Worm (Caenorhabditis elegans): Measurements from ENCODE around the gene glt-6.

glt-6 gene

DNA sequence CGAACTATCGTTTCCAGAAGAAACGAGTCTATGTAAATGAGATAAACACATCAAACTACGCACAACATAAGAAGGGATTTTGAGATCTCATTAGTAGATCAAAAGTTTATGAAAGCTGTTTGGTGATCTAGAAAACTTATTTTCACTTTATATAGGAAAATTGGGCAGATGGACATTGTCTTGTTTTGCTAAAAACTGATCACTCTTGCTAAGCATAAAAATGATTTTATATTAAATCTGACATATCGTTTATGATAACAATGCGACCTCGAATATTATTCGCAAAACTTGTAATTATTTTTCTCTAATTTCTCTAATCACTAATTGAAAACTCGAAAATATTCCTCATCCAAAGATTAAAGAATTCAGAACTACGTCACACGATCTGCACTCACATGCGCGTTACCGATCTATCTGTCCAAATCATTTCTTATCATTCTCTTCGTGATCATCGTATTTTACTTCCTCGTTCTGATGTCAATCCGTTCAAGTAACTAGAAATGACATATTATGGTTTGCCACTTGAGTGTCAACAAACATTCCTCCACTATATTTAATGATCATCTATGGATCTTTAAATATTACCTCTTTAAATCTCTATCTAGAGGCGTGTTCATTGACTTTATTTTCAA lies 33.5 kb upstream of the glt-6 start, which contains the start of gene F55G1.7:
Gene F55G1.7, minus strand, starts transcription at position 51 of the 632 bp plus-strand sequence.
- TF ChIP-seq hmg-4 (GFP tag; optimal IDR thresholded peaks at IDR 0.05) (no peak), B0310.2 (tag; optimal IDR thresholded peaks at IDR 0.05) (no peak), ceh-36 (tag; optimal IDR thresholded peaks at IDR 0.05) (no peak), tra-4 (tag; optimal IDR thresholded peaks at IDR 0.05) (no peak), hmbx-1 (tag; optimal IDR thresholded peaks at IDR 0.05) (no peak), pes-1 (GFP tag; IDR thresholded peaks at IDR 0.05) (no peak), ets-7 (tag; optimal IDR thresholded peaks at IDR 0.05) (no peak), scrt-1 (GFP tag; IDR thresholded peaks at IDR 0.05) (no peak), aly-1 (tag; optimal IDR thresholded peaks at IDR 0.05) (no peak), tbx-11 (GFP tag; IDR thresholded peaks at IDR 0.05) (no peak), ceh-13 (GFP tag; optimal IDR thresholded peaks at IDR 0.05) (no peak), flt-1 (GFP tag; IDR thresholded peaks at IDR 0.05) (no peak)

ce11 chrIV:7473159-7473649 lies 30.2 kb upstream of the glt-6 start, which contains the start of the genes plk-3 and F55G1.6:
plk-3 (minus strand) TSS chrIV:7473209.
F55G1.6 (plus strand) TSS chrIV:7473517.
- TF ChIP-seq ets-7 (tag; optimal IDR thresholded peaks at IDR 0.05) (no peak), hmbx-1 (tag; optimal IDR thresholded peaks at IDR 0.05) (no peak), hnd-1 (tag; optimal IDR thresholded peaks at IDR 0.05) (no peak), ceh-36 (tag; optimal IDR thresholded peaks at IDR 0.05) (no peak), aly-1 (tag; optimal IDR thresholded peaks at IDR 0.05) (no peak), ceh-13 (GFP tag; optimal IDR thresholded peaks at IDR 0.05) (no peak), B0310.2 (tag; optimal IDR thresholded peaks at IDR 0.05) (no peak), tbx-11 (GFP tag; IDR thresholded peaks at IDR 0.05) (no peak)

DNA sequence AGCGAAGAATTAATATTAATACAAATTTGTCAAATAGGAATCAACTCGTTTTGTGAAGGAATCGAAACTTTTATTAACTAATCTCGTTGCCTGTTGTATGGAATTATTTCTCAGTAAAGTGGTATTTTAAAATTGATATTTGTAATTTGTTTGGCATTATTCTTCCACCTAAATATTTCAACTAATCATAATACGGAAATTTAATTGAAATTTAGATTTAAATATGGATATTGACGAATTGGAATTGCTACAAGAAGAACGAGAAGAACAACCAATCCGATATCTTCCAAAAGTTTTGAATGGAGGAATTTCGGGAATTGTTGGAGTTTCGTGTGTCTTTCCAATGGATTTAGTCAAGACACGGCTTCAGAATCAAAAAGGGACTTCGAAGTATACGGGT lies 28.6 kb upstream of the glt-6 start, which contains the start of gene slc-25A18.2:
Gene slc-25A18.2, plus strand, starts transcription at position 216 of the 400 bp plus-strand sequence.
- TF ChIP-seq ceh-13 (GFP tag; optimal IDR thresholded peaks at IDR 0.05) (no peak), B0310.2 (tag; optimal IDR thresholded peaks at IDR 0.05) (no peak), ceh-36 (tag; optimal IDR thresholded peaks at IDR 0.05) (no peak), tbx-11 (GFP tag; IDR thresholded peaks at IDR 0.05) (no peak), pes-1 (GFP tag; IDR thresholded peaks at IDR 0.05) (no peak), ets-7 (tag; optimal IDR thresholded peaks at IDR 0.05) (no peak), aly-1 (tag; optimal IDR thresholded peaks at IDR 0.05) (no peak), ama-1 (optimal IDR thresholded peaks at IDR 0.05) (no peak), hnd-1 (tag; optimal IDR thresholded peaks at IDR 0.05) (no peak), hmg-4 (GFP tag; optimal IDR thresholded peaks at IDR 0.05) (no peak), tbx-37 (GFP tag; conservative IDR thresholded peaks at IDR 0.05) (no peak), scrt-1 (GFP tag; IDR thresholded peaks at IDR 0.05) (no peak), sea-1 (GFP tag; conservative IDR thresholded peaks at IDR 0.05) (no peak)

ce11 chrIV:7477197-7477596 lies 26.2 kb upstream of the glt-6 start, which contains the start of gene pycr-4:
pycr-4 (minus strand) TSS chrIV:7477297.
- TF ChIP-seq pes-1 (GFP tag; IDR thresholded peaks at IDR 0.05) (no peak), ets-7 (tag; optimal IDR thresholded peaks at IDR 0.05) (no peak), tra-4 (tag; optimal IDR thresholded peaks at IDR 0.05) (no peak), hnd-1 (tag; optimal IDR thresholded peaks at IDR 0.05) (no peak), F13C5.2 (tag; optimal IDR thresholded peaks at IDR 0.05) (no peak), ceh-36 (tag; optimal IDR thresholded peaks at IDR 0.05) (no peak), tbx-37 (GFP tag; conservative IDR thresholded peaks at IDR 0.05) (no peak), hmbx-1 (tag; optimal IDR thresholded peaks at IDR 0.05) (no peak), aly-1 (tag; optimal IDR thresholded peaks at IDR 0.05) (no peak), ama-1 (optimal IDR thresholded peaks at IDR 0.05) (no peak), hmg-4 (GFP tag; optimal IDR thresholded peaks at IDR 0.05) (no peak), B0310.2 (tag; optimal IDR thresholded peaks at IDR 0.05) (no peak), tbx-11 (GFP tag; IDR thresholded peaks at IDR 0.05) (no peak), scrt-1 (GFP tag; IDR thresholded peaks at IDR 0.05) (no peak), ceh-13 (GFP tag; optimal IDR thresholded peaks at IDR 0.05) (no peak), sea-1 (GFP tag; conservative IDR thresholded peaks at IDR 0.05) (no peak), flt-1 (GFP tag; IDR thresholded peaks at IDR 0.05) (no peak)

DNA sequence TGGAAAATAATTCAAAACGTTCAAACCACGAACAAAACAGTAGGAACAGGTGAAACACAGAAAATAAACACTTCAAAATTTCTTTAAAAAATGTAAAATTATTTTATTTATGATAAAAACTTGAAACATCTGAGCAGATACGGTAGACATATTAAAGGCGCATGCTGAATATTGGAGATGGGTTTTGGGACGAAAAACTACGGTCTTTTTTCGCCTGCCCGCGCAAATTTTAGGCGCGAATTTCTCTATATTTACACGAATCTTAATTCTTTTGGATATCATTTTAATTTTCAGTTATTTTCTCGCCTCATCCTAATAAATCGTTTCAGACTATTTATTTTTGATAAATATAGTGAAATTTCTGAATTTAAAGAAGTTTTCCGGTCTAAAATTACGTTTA lies 25.7 kb upstream of the glt-6 start:
- TF ChIP-seq flt-1 (GFP tag; IDR thresholded peaks at IDR 0.05) (no peak), ceh-13 (GFP tag; optimal IDR thresholded peaks at IDR 0.05) (no peak), F13C5.2 (tag; optimal IDR thresholded peaks at IDR 0.05) (no peak), ets-7 (tag; optimal IDR thresholded peaks at IDR 0.05) (no peak), aly-1 (tag; optimal IDR thresholded peaks at IDR 0.05) (no peak), tbx-37 (GFP tag; conservative IDR thresholded peaks at IDR 0.05) (no peak), hnd-1 (tag; optimal IDR thresholded peaks at IDR 0.05) (no peak)

- TF ChIP-seq tbx-11 (GFP tag; IDR thresholded peaks at IDR 0.05), result no peak
- no peak for TF ChIP-seq aly-1 (tag; optimal IDR thresholded peaks at IDR 0.05)
- no peak for TF ChIP-seq scrt-1 (GFP tag; IDR thresholded peaks at IDR 0.05)
- TF ChIP-seq hmbx-1 (tag; optimal IDR thresholded peaks at IDR 0.05), result no peak
- no peak for TF ChIP-seq ceh-36 (tag; optimal IDR thresholded peaks at IDR 0.05)
- no peak for TF ChIP-seq flt-1 (GFP tag; IDR thresholded peaks at IDR 0.05)
- TF ChIP-seq F13C5.2 (tag; optimal IDR thresholded peaks at IDR 0.05), result no peak
- TF ChIP-seq hnd-1 (tag; optimal IDR thresholded peaks at IDR 0.05), result no peak
- TF ChIP-seq pes-1 (GFP tag; IDR thresholded peaks at IDR 0.05), result no peak
- TF ChIP-seq B0310.2 (tag; optimal IDR thresholded peaks at IDR 0.05), result no peak
- TF ChIP-seq hmg-4 (GFP tag; optimal IDR thresholded peaks at IDR 0.05), result no peak
- no peak for TF ChIP-seq sea-1 (GFP tag; conservative IDR thresholded peaks at IDR 0.05)
Measured at ce11 chrIV:7478134-7478533, 25.3 kb upstream of the glt-6 start, which contains the start of gene rod-1. rod-1 (plus strand) TSS chrIV:7478452.

DNA sequence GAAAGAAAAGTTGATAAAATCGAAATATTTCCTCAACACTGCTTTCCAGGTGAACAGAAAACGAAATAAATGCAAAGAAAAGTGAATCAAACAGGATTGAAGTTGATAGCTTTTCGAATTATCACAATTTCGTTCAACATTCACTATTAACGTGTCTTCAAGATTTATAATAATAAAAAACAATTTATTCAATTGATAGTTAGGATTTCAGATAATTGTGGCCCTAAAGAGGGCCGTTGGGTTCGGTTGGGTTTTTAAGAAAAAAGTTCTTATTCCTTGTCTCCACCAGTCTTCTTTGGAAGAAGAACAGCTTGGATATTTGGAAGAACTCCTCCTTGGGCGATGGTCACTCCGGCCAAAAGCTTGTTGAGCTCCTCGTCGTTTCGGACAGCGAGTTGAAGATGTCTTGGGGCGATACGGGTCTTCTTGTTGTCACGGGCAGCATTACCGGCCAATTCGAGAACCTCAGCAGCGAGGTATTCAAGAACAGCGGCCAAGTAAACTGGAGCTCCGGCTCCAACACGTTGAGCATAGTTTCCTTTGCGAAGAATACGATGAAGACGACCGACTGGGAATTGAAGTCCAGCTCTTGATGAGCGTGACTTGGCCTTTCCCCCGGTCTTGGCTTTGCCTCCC lies 17.7 kb upstream of the glt-6 start:
- peak; percentile 39; the same call in 1 of the 2 replicates for TF ChIP-seq flt-1 (GFP tag; IDR thresholded peaks at IDR 0.05)
- TF ChIP-seq tbx-11 (GFP tag; IDR thresholded peaks at IDR 0.05), result peak; percentile 8; the same call in 1 of the 2 replicates
- peak; percentile 39 for TF ChIP-seq aly-1 (tag; optimal IDR thresholded peaks at IDR 0.05)
- TF ChIP-seq sea-1 (GFP tag; conservative IDR thresholded peaks at IDR 0.05), result peak; percentile 76
- TF ChIP-seq ama-1 (optimal IDR thresholded peaks at IDR 0.05), result peak; percentile 69

Measured in whole organism, early embryonic.